Worm (Caenorhabditis elegans) whole organism, L2 larva: Measurements from ENCODE around the gene nhr-242.

Source experiments
- R02D3.7 ChIP-seq: fragments of 150-350 bp; optimal IDR thresholded peaks from 2 replicates; lab custom pipeline; 2014; ENCODE audit warnings: missing biosample characterization, missing genetic modification characterization
- ama-1 ChIP-seq: fragments of 150-350 bp; optimal IDR thresholded peaks from 2 replicates; lab custom pipeline; 2018; ENCODE audit warnings: inconsistent platforms
- ceh-82 ChIP-seq: fragments of 150-350 bp; optimal IDR thresholded peaks from 2 replicates; lab custom pipeline; 2014; ENCODE audit warnings: missing biosample characterization, missing genetic modification characterization
- nhr-12 ChIP-seq: fragments of 150-350 bp; optimal IDR thresholded peaks from 2 replicates; lab custom pipeline; 2014; ENCODE audit warnings: missing biosample characterization, missing genetic modification characterization
- nhr-23 ChIP-seq: fragments of 150-350 bp; optimal IDR thresholded peaks from 2 replicates; lab custom pipeline; 2014; ENCODE audit warnings: missing biosample characterization, missing genetic modification reagents, missing genetic modification characterization
- nhr-237 ChIP-seq: fragments of 150-350 bp; optimal IDR thresholded peaks from 2 replicates; lab custom pipeline; 2014; ENCODE audit warnings: missing biosample characterization, missing genetic modification characterization
- nhr-77 ChIP-seq: fragments of 150-350 bp; optimal IDR thresholded peaks from 2 replicates; lab custom pipeline; 2014; ENCODE audit warnings: missing biosample characterization, missing genetic modification characterization
- skn-1 ChIP-seq: sonication (generic microtip); optimal IDR thresholded peaks from 2 replicates; lab custom pipeline; 2017; ENCODE audit warnings: missing biosample characterization, missing genetic modification characterization
- ztf-11 ChIP-seq: sonication (generic microtip); optimal IDR thresholded peaks from 2 replicates; lab custom pipeline; 2017; ENCODE audit warnings: missing biosample characterization, missing genetic modification characterization

DNA sequence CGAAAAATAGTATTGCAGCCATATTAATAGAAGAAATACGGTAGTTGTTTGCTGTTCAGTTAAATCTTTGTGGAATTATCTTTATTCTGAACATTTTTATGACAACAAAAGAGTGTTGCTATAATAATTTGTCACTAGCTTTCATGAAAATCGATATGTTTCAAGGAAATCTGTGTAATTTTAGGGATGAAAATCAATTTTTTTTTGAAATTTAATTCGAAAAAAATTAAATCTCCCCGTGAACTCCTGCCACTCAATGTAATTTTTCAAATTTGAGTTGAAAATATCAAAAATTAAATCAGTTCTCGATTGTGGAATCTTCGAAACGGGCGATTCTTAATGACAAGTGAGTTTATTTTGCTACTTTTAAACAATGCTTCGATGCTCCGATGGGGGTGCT, 20.0 kb downstream of the nhr-242 start, which contains the start of gene Y69A2AR.46:
- TF ChIP-seq nhr-23 (tag; lab: Kevin White, UChicago) (no peak), ztf-11 (tag; lab: Kevin White, UChicago) (no peak), ceh-82 (tag; lab: Kevin White, UChicago) (no peak), nhr-12 (tag; lab: Kevin White, UChicago) (no peak), nhr-77 (tag; lab: Kevin White, UChicago) (no peak), skn-1 (no peak), ama-1 (no peak), nhr-237 (no peak), R02D3.7 (no peak)
